Worm (Caenorhabditis elegans): ENCODE measurements around the gene lin-29.

Gene lin-29

ce11 chrII:11917530-11917952 is 17.6 kb downstream of the lin-29 start (continued):
- TF ChIP-seq egl-44 (GFP tag; IDR thresholded peaks at IDR 0.05), result no peak
- peak; percentile 77 for TF ChIP-seq T26A5.8 (tag; optimal IDR thresholded peaks at IDR 0.05)
- no peak for TF ChIP-seq sptf-2 (GFP tag; optimal IDR thresholded peaks at IDR 0.05)
- peak; percentile 94 for TF ChIP-seq madf-3 (GFP tag; IDR thresholded peaks at IDR 0.05)
- TF ChIP-seq B0261.1 (tag; optimal IDR thresholded peaks at IDR 0.05), result no peak
- no peak for TF ChIP-seq egrh-3 (GFP tag; IDR thresholded peaks at IDR 0.05)
- TF ChIP-seq nhr-27 (tag; optimal IDR thresholded peaks at IDR 0.05), result no peak
- no peak for TF ChIP-seq ztf-28 (GFP tag; IDR thresholded peaks at IDR 0.05)
- TF ChIP-seq die-1 (tag; optimal IDR thresholded peaks at IDR 0.05), result peak; percentile 57
- no peak for TF ChIP-seq lir-1 (GFP tag; conservative IDR thresholded peaks at IDR 0.05)
- no peak for TF ChIP-seq hlh-12 (tag; optimal IDR thresholded peaks at IDR 0.05)
- peak; percentile 91 for TF ChIP-seq athp-1 (tag; optimal IDR thresholded peaks at IDR 0.05)
- TF ChIP-seq hmg-1.2 (GFP tag; IDR thresholded peaks at IDR 0.05), result peak; percentile 51
- no peak for TF ChIP-seq ceh-27 (GFP tag; optimal IDR thresholded peaks at IDR 0.05)
- no peak for TF ChIP-seq nfya-2 (GFP tag; IDR thresholded peaks at IDR 0.05)
- TF ChIP-seq F23B12.7 (tag; optimal IDR thresholded peaks at IDR 0.05; ENCODE audit: insufficient read depth), result no peak
- TF ChIP-seq nhr-120 (GFP tag; IDR thresholded peaks at IDR 0.05), result no peak
- peak; percentile 61; the same call in 1 of the 2 replicates for TF ChIP-seq nfyb-1 (GFP tag; IDR thresholded peaks at IDR 0.05)
- no peak for TF ChIP-seq sdz-38 (tag; optimal IDR thresholded peaks at IDR 0.05)
- no peak for TF ChIP-seq K12H6.12 (tag; optimal IDR thresholded peaks at IDR 0.05)
- peak; percentile 53 for TF ChIP-seq ceh-79 (tag; optimal IDR thresholded peaks at IDR 0.05)
- TF ChIP-seq F49E8.2 (tag; optimal IDR thresholded peaks at IDR 0.05; ENCODE audit: insufficient read depth), result peak; percentile 94
- TF ChIP-seq tbp1 (GFP tag; optimal IDR thresholded peaks at IDR 0.05), result peak; percentile 60
- no peak for TF ChIP-seq attf-5 (GFP tag; optimal IDR thresholded peaks at IDR 0.05)
- TF ChIP-seq ccch-3 (GFP tag; optimal IDR thresholded peaks at IDR 0.05), result no peak
- no peak for TF ChIP-seq repo-1 (tag; optimal IDR thresholded peaks at IDR 0.05)
- TF ChIP-seq F55B11.4 (tag; optimal IDR thresholded peaks at IDR 0.05; ENCODE audit: borderline replicate concordance, insufficient read depth), result no peak
- TF ChIP-seq rpc-1 (optimal IDR thresholded peaks at IDR 0.05), result no peak
- TF ChIP-seq rpc-1 (tag; optimal IDR thresholded peaks at IDR 0.05), result no peak
- TF ChIP-seq C06A6.2 (GFP tag; conservative IDR thresholded peaks at IDR 0.05), result no peak
- TF ChIP-seq F33H1.4 (GFP tag; IDR thresholded peaks at IDR 0.05), result peak; percentile 53; the same call in 1 of the 2 replicates
- TF ChIP-seq tbx-9 (tag; optimal IDR thresholded peaks at IDR 0.05; ENCODE audit: borderline replicate concordance), result peak; percentile 83
- TF ChIP-seq snpc-4 (GFP tag; optimal IDR thresholded peaks at IDR 0.05), result peak; percentile 51
- peak in 2 of 4 experiments; percentile 38 to 42 for TF ChIP-seq snpc-4 (tag; optimal IDR thresholded peaks at IDR 0.05)
- peak; percentile 28 for TF ChIP-seq efl-1 (GFP tag; optimal IDR thresholded peaks at IDR 0.05)
- peak; percentile 52 for TF ChIP-seq zim-3 (tag; optimal IDR thresholded peaks at IDR 0.05)
- 0 out of 2 replicates have a peak, but pooled peaks have one; percentile 43 for TF ChIP-seq egl-18 (GFP tag; IDR thresholded peaks at IDR 0.05)
- TF ChIP-seq hrde-1 (tag; optimal IDR thresholded peaks at IDR 0.05; ENCODE audit: borderline replicate concordance), result peak; percentile 97
- no peak for TF ChIP-seq hlh-26 (GFP tag; conservative IDR thresholded peaks at IDR 0.05)
- peak; percentile 28 for TF ChIP-seq ztf-18 (tag; optimal IDR thresholded peaks at IDR 0.05)
- no peak for TF ChIP-seq ZK185.1 (tag; optimal IDR thresholded peaks at IDR 0.05; ENCODE audit: poor library complexity, severe bottlenecking)
- peak; percentile 93 for TF ChIP-seq ekl-4 (GFP tag; IDR thresholded peaks at IDR 0.05)
- TF ChIP-seq cebp-2 (GFP tag; IDR thresholded peaks at IDR 0.05), result peak; percentile 70; the same call in 1 of the 2 replicates
- no peak for TF ChIP-seq nhr-80 (tag; optimal IDR thresholded peaks at IDR 0.05)
- peak; percentile 82 for TF ChIP-seq tlf-1 (GFP tag; optimal IDR thresholded peaks at IDR 0.05)
- TF ChIP-seq Y53F4B.3 (GFP tag; IDR thresholded peaks at IDR 0.05), result no peak
- peak; percentile 56; the same call in 1 of the 2 replicates for TF ChIP-seq rcor-1 (GFP tag; IDR thresholded peaks at IDR 0.05)
- TF ChIP-seq chd-7 (tag; optimal IDR thresholded peaks at IDR 0.05), result peak; percentile 45
- no peak for TF ChIP-seq zfh-2 (GFP tag; conservative IDR thresholded peaks at IDR 0.05)

Data from whole organism, young adult.